Fruit fly (Drosophila melanogaster) whole organism, embryonic: ENCODE measurements around the gene CG3448.
A peak's percentile ranks its signal among the peaks of the same experiment; 100 is the strongest.

Experiments
- Abd-B ChIP-seq: fragments of 200-800 bp; sonication (Bioruptor generic); optimal IDR thresholded peaks from 2 replicates; lab custom pipeline; 2018; ENCODE audit warnings: missing biosample characterization, mild to moderate bottlenecking, missing genetic modification characterization, moderate library complexity
- Ada2b ChIP-seq: fragments of 200-800 bp; sonication (Bioruptor generic); IDR thresholded peaks from 2 replicates; pipeline ENCODE4 v1.3.6; 2022; ENCODE audit warnings: missing biosample characterization, missing genetic modification characterization
- Atf3 ChIP-seq: fragments of 200-800 bp; sonication (Bioruptor generic); optimal IDR thresholded peaks from 3 replicates; lab custom pipeline; 2016; ENCODE audit warnings: missing biosample characterization, missing genetic modification characterization
- CG10147 ChIP-seq: fragments of 200-800 bp; sonication (Bioruptor generic); optimal IDR thresholded peaks from 2 replicates; lab custom pipeline; 2019; ENCODE audit warnings: missing biosample characterization, mild to moderate bottlenecking, missing genetic modification characterization, moderate library complexity
- CG10959 ChIP-seq: fragments of 200-800 bp; sonication (Bioruptor generic); IDR thresholded peaks from 2 replicates; pipeline ENCODE4 v1.3.6; 2022; ENCODE audit warnings: missing biosample characterization, missing genetic modification characterization
- CG11093 ChIP-seq: fragments of 200-800 bp; sonication (Bioruptor generic); IDR thresholded peaks from 3 replicates; pipeline ENCODE4 v1.3.6; 2022; ENCODE audit warnings: missing biosample characterization, missing genetic modification characterization
- CG11398 ChIP-seq: fragments of 200-800 bp; sonication (Bioruptor generic); optimal IDR thresholded peaks from 2 replicates; lab custom pipeline; 2016; ENCODE audit warnings: missing biosample characterization, missing genetic modification characterization
- CG12155 ChIP-seq: fragments of 200-800 bp; sonication (Bioruptor generic); optimal IDR thresholded peaks from 3 replicates; lab custom pipeline; 2016; ENCODE audit warnings: missing biosample characterization, missing genetic modification characterization
- CG12391 ChIP-seq: fragments of 200-800 bp; sonication (Bioruptor generic); optimal IDR thresholded peaks from 3 replicates; lab custom pipeline; 2018; ENCODE audit warnings: missing biosample characterization, mild to moderate bottlenecking, missing genetic modification characterization, moderate library complexity
- CG13624 ChIP-seq: fragments of 200-800 bp; sonication (Bioruptor generic); optimal IDR thresholded peaks from 2 replicates; lab custom pipeline; 2016; ENCODE audit warnings: missing biosample characterization, missing genetic modification characterization
- CG14014 ChIP-seq: fragments of 200-800 bp; sonication (Bioruptor generic); IDR thresholded peaks from 2 replicates; pipeline ENCODE4 v1.3.6; 2022; ENCODE audit warnings: missing biosample characterization, missing genetic modification characterization
- CG15514 ChIP-seq: fragments of 200-800 bp; sonication (Bioruptor generic); optimal IDR thresholded peaks from 3 replicates; lab custom pipeline; 2017; ENCODE audit warnings: missing biosample characterization, missing genetic modification characterization, mild to moderate bottlenecking, moderate library complexity, missing genetic modification reagents
- CG15601 ChIP-seq: fragments of 200-800 bp; sonication (Bioruptor generic); optimal IDR thresholded peaks from 3 replicates; lab custom pipeline; 2019; ENCODE audit warnings: missing biosample characterization, mild to moderate bottlenecking, missing genetic modification characterization, moderate library complexity
- CG17912 ChIP-seq: fragments of 200-800 bp; sonication (Bioruptor generic); optimal IDR thresholded peaks from 2 replicates; lab custom pipeline; 2018; ENCODE audit warnings: missing biosample characterization, mild to moderate bottlenecking, missing genetic modification characterization
- CG18011 ChIP-seq: fragments of 200-800 bp; sonication (Bioruptor generic); optimal IDR thresholded peaks from 2 replicates; lab custom pipeline; 2017; ENCODE audit warnings: missing biosample characterization, missing genetic modification characterization, mild to moderate bottlenecking, moderate library complexity, missing genotype
- CG2116 ChIP-seq: fragments of 200-800 bp; sonication (Bioruptor generic); optimal IDR thresholded peaks from 3 replicates; lab custom pipeline; 2018; ENCODE audit warnings: missing biosample characterization, mild to moderate bottlenecking, missing genetic modification characterization
- CG2120 ChIP-seq: fragments of 200-800 bp; sonication (Bioruptor generic); optimal IDR thresholded peaks from 3 replicates; lab custom pipeline; 2016; ENCODE audit warnings: missing biosample characterization, missing genetic modification characterization
- CG2875 ChIP-seq: fragments of 200-800 bp; sonication (Bioruptor generic); optimal IDR thresholded peaks from 2 replicates; lab custom pipeline; 2017; ENCODE audit warnings: missing biosample characterization, mild to moderate bottlenecking, missing genetic modification characterization, missing genetic modification reagents
- CG2889 ChIP-seq: fragments of 200-800 bp; sonication (Bioruptor generic); IDR thresholded peaks from 3 replicates; pipeline ENCODE4 v1.3.6; 2022; ENCODE audit warnings: missing biosample characterization, missing genetic modification characterization
- CG30431 ChIP-seq: fragments of 200-800 bp; sonication (Bioruptor generic); optimal IDR thresholded peaks from 2 replicates; lab custom pipeline; 2017; ENCODE audit warnings: missing biosample characterization, missing genetic modification characterization
- CG31224 ChIP-seq: fragments of 200-800 bp; sonication (Bioruptor generic); IDR thresholded peaks from 2 replicates; pipeline ENCODE4 v1.3.6; 2022; ENCODE audit warnings: missing biosample characterization, missing genetic modification characterization
- CG32532 ChIP-seq: fragments of 200-800 bp; sonication (Bioruptor generic); IDR thresholded peaks from 2 replicates; pipeline ENCODE4 v1.3.6; 2022; ENCODE audit warnings: missing biosample characterization, missing genetic modification characterization
- CG34376 ChIP-seq: fragments of 200-800 bp; sonication (Bioruptor generic); optimal IDR thresholded peaks from 2 replicates; lab custom pipeline; 2018; ENCODE audit warnings: missing biosample characterization, mild to moderate bottlenecking, missing genetic modification characterization
- CG4282 ChIP-seq: fragments of 200-800 bp; sonication (Bioruptor generic); optimal IDR thresholded peaks from 2 replicates; lab custom pipeline; 2016; ENCODE audit warnings: missing biosample characterization, missing genetic modification characterization
- CG5953 ChIP-seq: fragments of 200-800 bp; sonication (Bioruptor generic); IDR thresholded peaks from 2 replicates; pipeline ENCODE4 v1.3.6; 2022; ENCODE audit warnings: missing biosample characterization, missing genetic modification characterization
- CG8388 ChIP-seq: fragments of 200-800 bp; sonication (Bioruptor generic); optimal IDR thresholded peaks from 2 replicates; lab custom pipeline; 2019; ENCODE audit warnings: missing biosample characterization, mild to moderate bottlenecking, missing genetic modification characterization, moderate library complexity
- CrebB ChIP-seq: fragments of 200-800 bp; sonication (Bioruptor generic); optimal IDR thresholded peaks from 3 replicates; lab custom pipeline; 2018; ENCODE audit warnings: missing biosample characterization, mild to moderate bottlenecking, missing genetic modification characterization
- Eip74EF ChIP-seq, 2 experiments: fragments of 200-800 bp in 1 of 2; fragments of >200 bp in 1 of 2; sonication (Bioruptor generic) in 1 of 2; optimal IDR thresholded peaks; 2 replicates each; lab custom pipeline; 2017 to 2019; ENCODE audit warnings: missing biosample characterization in 2 of 2, missing genetic modification characterization in 2 of 2, mild to moderate bottlenecking in 1 of 2, moderate library complexity in 1 of 2
- H2.0 ChIP-seq: fragments of 200-800 bp; sonication (Bioruptor generic); IDR thresholded peaks from 2 replicates; pipeline ENCODE4 v1.3.6; 2022; ENCODE audit warnings: missing biosample characterization, missing genetic modification characterization
- Hr78 ChIP-seq, 2 experiments: fragments of 200-800 bp in 1 of 2; fragments of >200 bp in 1 of 2; sonication (Bioruptor generic) in 1 of 2; optimal IDR thresholded peaks; 2 replicates each; lab custom pipeline; 2017 to 2019; ENCODE audit warnings: missing biosample characterization in 2 of 2, missing genetic modification characterization in 2 of 2, mild to moderate bottlenecking in 1 of 2, moderate library complexity in 1 of 2
- Hsf ChIP-seq: fragments of 200-800 bp; sonication (Bioruptor generic); optimal IDR thresholded peaks from 3 replicates; lab custom pipeline; 2016; ENCODE audit warnings: missing biosample characterization, missing genetic modification characterization
- Mrtf ChIP-seq: fragments of 200-800 bp; sonication (Bioruptor generic); IDR thresholded peaks from 3 replicates; pipeline ENCODE4 v1.3.6; 2022; ENCODE audit warnings: missing biosample characterization, missing genetic modification characterization
- Opbp ChIP-seq: fragments of 200-800 bp; sonication (Bioruptor generic); IDR thresholded peaks from 3 replicates; pipeline ENCODE4 v1.3.6; 2022; ENCODE audit warnings: missing biosample characterization, missing genetic modification characterization; ENCODE audit not compliant: partially characterized antibody
- Pdp1 ChIP-seq, 2 experiments: fragments of 200-800 bp; sonication (Bioruptor generic); optimal IDR thresholded peaks; 3 replicates each; lab custom pipeline; 2016; ENCODE audit warnings: missing biosample characterization in 2 of 2, missing genetic modification characterization in 2 of 2, mild to moderate bottlenecking in 1 of 2, moderate library complexity in 1 of 2
- Tbp ChIP-seq: fragments of >200 bp; optimal IDR thresholded peaks from 2 replicates; lab custom pipeline; 2018; ENCODE audit warnings: missing biosample characterization, missing genetic modification characterization
- bigmax ChIP-seq: fragments of 200-800 bp; sonication (Bioruptor generic); optimal IDR thresholded peaks from 2 replicates; lab custom pipeline; 2018; ENCODE audit warnings: missing biosample characterization, mild to moderate bottlenecking, missing genetic modification characterization
- croc ChIP-seq: fragments of 200-800 bp; sonication (Bioruptor generic); conservative IDR thresholded peaks from 3 replicates; pipeline ENCODE4 v1.3.6; 2022; ENCODE audit warnings: missing biosample characterization, missing genetic modification characterization
- dati ChIP-seq: fragments of 200-800 bp; sonication (Bioruptor generic); IDR thresholded peaks from 2 replicates; pipeline ENCODE4 v1.3.6; 2022; ENCODE audit warnings: missing biosample characterization, missing genetic modification characterization
- dysf ChIP-seq: fragments of 200-800 bp; sonication (Bioruptor generic); IDR thresholded peaks from 3 replicates; pipeline ENCODE4 v1.3.6; 2022; ENCODE audit warnings: missing biosample characterization, missing genetic modification characterization
- eve ChIP-seq, 2 experiments: fragments of >200 bp; optimal IDR thresholded peaks; 2 replicates each; lab custom pipeline; 2017; ENCODE audit warnings: missing biosample characterization in 2 of 2, missing genetic modification characterization in 2 of 2
- hkb ChIP-seq, 2 experiments: fragments of 200-800 bp in 1 of 2; fragments of >200 bp in 1 of 2; sonication (Bioruptor generic) in 1 of 2; IDR thresholded peaks in 1 of 2; optimal IDR thresholded peaks in 1 of 2; 2 replicates each; pipeline versions ENCODE4 v1.3.6 to Lab custom; 2017 to 2022; ENCODE audit warnings: missing biosample characterization in 1 of 2, missing genetic modification characterization in 1 of 2
- mam ChIP-seq: fragments of 200-800 bp; sonication (Bioruptor generic); optimal IDR thresholded peaks from 3 replicates; lab custom pipeline; 2016; ENCODE audit warnings: missing biosample characterization, missing genetic modification characterization
- shn ChIP-seq: fragments of 200-800 bp; sonication (Bioruptor generic); optimal IDR thresholded peaks from 3 replicates; lab custom pipeline; 2016; ENCODE audit warnings: missing biosample characterization, missing genetic modification characterization
- sisA ChIP-seq: fragments of 200-800 bp; sonication (Bioruptor generic); IDR thresholded peaks from 2 replicates; pipeline ENCODE4 v1.3.6; 2022; ENCODE audit warnings: missing biosample characterization, missing genetic modification characterization
- sna ChIP-seq: fragments of 200-800 bp; sonication (Bioruptor generic); IDR thresholded peaks from 2 replicates; pipeline ENCODE4 v1.3.6; 2022; ENCODE audit warnings: missing biosample characterization, missing genetic modification characterization; ENCODE audit not compliant: partially characterized antibody
- sr ChIP-seq: fragments of 200-800 bp; sonication (Bioruptor generic); IDR thresholded peaks from 3 replicates; pipeline ENCODE4 v1.3.6; 2022; ENCODE audit warnings: missing biosample characterization, missing genetic modification characterization
- wor ChIP-seq: fragments of 200-800 bp; sonication (Bioruptor generic); IDR thresholded peaks from 2 replicates; pipeline ENCODE4 v1.3.6; 2022; ENCODE audit warnings: missing biosample characterization, missing genetic modification characterization
- zen2 ChIP-seq: fragments of 200-800 bp; sonication (Bioruptor generic); IDR thresholded peaks from 3 replicates; pipeline ENCODE4 v1.3.6; 2022; ENCODE audit warnings: missing biosample characterization, missing genetic modification characterization; ENCODE audit not compliant: partially characterized antibody

The CG3448 gene

dm6 chr3L:9422636-9423419 is 28.5 kb downstream of the CG3448 start, which contains the start of gene aay (continued):
- TF ChIP-seq Eip74EF (GFP tag; optimal IDR thresholded peaks at IDR 0.05; lab: Kevin White, UChicago) (peak in 1 of 2 experiments; percentile 100), H2.0 (GFP tag; lab: Robert Waterston, UW) (peak; percentile 97), CG17912 (GFP tag; lab: Kevin White, UChicago) (peak; percentile 79), CG11398 (peak; percentile 95), dati (GFP tag; lab: Robert Waterston, UW) (peak; percentile 90), CG18011 (GFP tag; lab: Kevin White, UChicago) (peak; percentile 90), CG2120 (GFP tag; lab: Kevin White, UChicago) (peak; percentile 99), Hsf (GFP tag; lab: Kevin White, UChicago) (peak; percentile 99), dysf (GFP tag; lab: Robert Waterston, UW) (peak; percentile 99), CG15514 (GFP tag; lab: Kevin White, UChicago) (peak; percentile 94), CG34376 (GFP tag; lab: Kevin White, UChicago) (peak; percentile 97), eve (GFP tag; optimal IDR thresholded peaks at IDR 0.05; lab: Kevin White, UChicago) (peak; percentile 88 to 99), CG11093 (GFP tag; lab: Robert Waterston, UW) (peak; percentile 97), sr (peak; percentile 94), CG10959 (GFP tag; lab: Robert Waterston, UW) (peak; percentile 98), CG12155 (GFP tag; lab: Kevin White, UChicago) (peak; percentile 97), Hr78 (GFP tag; optimal IDR thresholded peaks at IDR 0.05; lab: Kevin White, UChicago) (peak in 1 of 2 experiments; percentile 96), wor (GFP tag; lab: Robert Waterston, UW) (peak; percentile 97), Opbp (no peak), CG12391 (tag; lab: Kevin White, UChicago) (peak; percentile 100), sisA (peak; percentile 98), CG31224 (GFP tag; lab: Robert Waterston, UW) (peak; percentile 94), sna (GFP tag; lab: Robert Waterston, UW) (no peak), CG2116 (GFP tag; lab: Kevin White, UChicago) (peak; percentile 91), CG4282 (GFP tag; lab: Kevin White, UChicago) (peak; percentile 92), CG32532 (GFP tag; lab: Robert Waterston, UW) (peak; percentile 98), Pdp1 (GFP tag; optimal IDR thresholded peaks at IDR 0.05; lab: Kevin White, UChicago) (peak; percentile 96 to 98), CG15601 (peak; percentile 98), Tbp (GFP tag; lab: Kevin White, UChicago) (no peak), CG5953 (GFP tag; lab: Robert Waterston, UW) (peak; percentile 97), hkb (optimal IDR thresholded peaks at IDR 0.05; lab: Kevin White, UChicago) (no peak), hkb (GFP tag; IDR thresholded peaks at IDR 0.05; lab: Robert Waterston, UW) (peak; percentile 99), Atf3 (GFP tag; lab: Kevin White, UChicago) (peak; percentile 97), zen2 (GFP tag; lab: Robert Waterston, UW) (no peak), CG2875 (peak; percentile 99), CG13624 (GFP tag; lab: Kevin White, UChicago) (peak; percentile 99), CG2889 (GFP tag; lab: Robert Waterston, UW) (peak; percentile 97), CG10147 (GFP tag; lab: Kevin White, UChicago) (peak; percentile 99), CrebB (tag; lab: Kevin White, UChicago) (peak; percentile 99), Abd-B (GFP tag; lab: Kevin White, UChicago) (peak; percentile 99), Ada2b (GFP tag; lab: Robert Waterston, UW) (peak; percentile 98), CG8388 (GFP tag; lab: Kevin White, UChicago) (peak; percentile 99), croc (GFP tag; lab: Robert Waterston, UW) (peak; percentile 98), Mrtf (GFP tag; lab: Robert Waterston, UW) (peak; percentile 97), shn (peak; percentile 95), CG30431 (GFP tag; lab: Kevin White, UChicago) (peak; percentile 98), bigmax (GFP tag; lab: Kevin White, UChicago) (peak; percentile 82), CG14014 (GFP tag; lab: Robert Waterston, UW) (peak; percentile 97), mam (peak; percentile 97)
